Worm (Caenorhabditis elegans): ENCODE results near the gene F55B11.5.
A peak's percentile ranks its signal among the peaks of the same experiment; 100 is the strongest.
"Not testable (repeated sequence)": the region's sequence is repeated elsewhere in the genome, so short reads cannot be mapped to it uniquely, and the experiment has no call there.

F55B11.5 gene

ce11 chrIV:14427395-14427794 is at the start of gene F55B11.5:
Gene F55B11.5, plus strand, starts transcription at chrIV:14427695.
- TF ChIP-seq unc-130 (GFP tag; optimal IDR thresholded peaks at IDR 0.05); lin-38 (GFP tag; IDR thresholded peaks at IDR 0.05); egl-27 (tag; optimal IDR thresholded peaks at IDR 0.05): not testable (repeated sequence)

ce11 chrIV:14377850-14378249 is 49.6 kb upstream of the F55B11.5 start:
- no peak for TF ChIP-seq F49E8.2 (tag; optimal IDR thresholded peaks at IDR 0.05; ENCODE audit: borderline replicate concordance)
- no peak for TF ChIP-seq nhr-10 (tag; optimal IDR thresholded peaks at IDR 0.05)
- TF ChIP-seq attf-4 (tag; optimal IDR thresholded peaks at IDR 0.05), result no peak
- peak in 1 of 2 experiments; percentile 97 for TF ChIP-seq unc-62 (GFP tag; optimal IDR thresholded peaks at IDR 0.05 in 1 of 2)
- TF ChIP-seq unc-62 (tag; optimal IDR thresholded peaks at IDR 0.05), result no peak
- TF ChIP-seq unc-39 (tag; optimal IDR thresholded peaks at IDR 0.05), result no peak

- no peak for TF ChIP-seq spr-3 (GFP tag; optimal IDR thresholded peaks at IDR 0.05)
- no peak for TF ChIP-seq gei-8 (GFP tag; optimal IDR thresholded peaks at IDR 0.05)
- TF ChIP-seq ceh-82 (tag; optimal IDR thresholded peaks at IDR 0.05), result no peak
- no peak for TF ChIP-seq R02D3.7 (tag; optimal IDR thresholded peaks at IDR 0.05)
- no peak for TF ChIP-seq ceh-32 (tag; optimal IDR thresholded peaks at IDR 0.05; ENCODE audit: poor library complexity)
- no peak for TF ChIP-seq Y5F2A.4 (GFP tag; optimal IDR thresholded peaks at IDR 0.05)
- no peak for TF ChIP-seq lin-15B (tag; optimal IDR thresholded peaks at IDR 0.05)
- no peak for TF ChIP-seq vab-7 (GFP tag; IDR thresholded peaks at IDR 0.05)
- TF ChIP-seq ztf-11 (tag; optimal IDR thresholded peaks at IDR 0.05), result no peak
- no peak for TF ChIP-seq snpc-1.2 (GFP tag; IDR thresholded peaks at IDR 0.05)
- no peak for TF ChIP-seq mxl-2 (GFP tag; conservative IDR thresholded peaks at IDR 0.05)
- no peak for TF ChIP-seq php-3 (GFP tag; IDR thresholded peaks at IDR 0.05)
- no peak for TF ChIP-seq lin-39 (tag; optimal IDR thresholded peaks at IDR 0.05)
Observed at ce11 chrIV:14379191-14379590, 48.3 kb upstream of the F55B11.5 start.

ce11 chrIV:14383474-14383873 is 44.0 kb upstream of the F55B11.5 start, which contains the start of gene paqr-3:
Gene paqr-3, minus strand, starts transcription at chrIV:14383683.
- TF ChIP-seq lsy-2 (tag; optimal IDR thresholded peaks at IDR 0.05), result no peak
- TF ChIP-seq snpc-1.2 (GFP tag; IDR thresholded peaks at IDR 0.05), result peak; percentile 78

ce11 chrIV:14384194-14384593 is 43.3 kb upstream of the F55B11.5 start:
- no peak for TF ChIP-seq mep-1 (tag; optimal IDR thresholded peaks at IDR 0.05)
- TF ChIP-seq unc-62 (GFP tag; optimal IDR thresholded peaks at IDR 0.05 in 1 of 2), result peak in 1 of 2 experiments; percentile 56
- TF ChIP-seq unc-62 (tag; optimal IDR thresholded peaks at IDR 0.05), result no peak

ce11 chrIV:14385140-14385539 is 42.4 kb upstream of the F55B11.5 start:
- peak; percentile 14 for TF ChIP-seq aha-1 (tag)
- no peak for TF ChIP-seq unc-62 (GFP tag; optimal IDR thresholded peaks at IDR 0.05 in 1 of 2)
- no peak for TF ChIP-seq unc-62 (tag; optimal IDR thresholded peaks at IDR 0.05)
- peak; percentile 1 for TF ChIP-seq nhr-28 (tag; optimal IDR thresholded peaks at IDR 0.05)

- TF ChIP-seq nhr-102 (tag; optimal IDR thresholded peaks at IDR 0.05) (no peak), snpc-1.2 (GFP tag; IDR thresholded peaks at IDR 0.05) (peak; percentile 96), lin-38 (GFP tag; IDR thresholded peaks at IDR 0.05) (peak; percentile 48; the same call in 1 of the 2 replicates), daf-16 (GFP tag; optimal IDR thresholded peaks at IDR 0.05) (no peak), daf-16 (tag; optimal IDR thresholded peaks at IDR 0.05) (no peak), set-16 (GFP tag; IDR thresholded peaks at IDR 0.05) (peak; percentile 80), pha-4 (GFP tag; IDR thresholded peaks at IDR 0.05) (0 out of 2 replicates have a peak, but pooled peaks have one; percentile 26), pha-4 (tag; optimal IDR thresholded peaks at IDR 0.05) (no peak), mdt-29 (GFP tag; IDR thresholded peaks at IDR 0.05) (0 out of 2 replicates have a peak, but pooled peaks have one; percentile 18)
Observed at ce11 chrIV:14387766-14388553, 39.5 kb upstream of the F55B11.5 start.

Measured in whole organism, L4 larva.